Fruit fly (Drosophila melanogaster) whole organism, wandering third instar larva: ENCODE measurements around the gene Cpr64Aa.
A peak's percentile ranks its signal among the peaks of the same experiment; 100 is the strongest.

ENCODE experiments used
- Abd-B ChIP-seq: fragments of >200 bp; optimal IDR thresholded peaks from 2 replicates; lab custom pipeline; 2017; ENCODE audit warnings: missing biosample characterization, missing genetic modification characterization
- CG32264 ChIP-seq: fragments of 200-800 bp; sonication (Bioruptor generic); optimal IDR thresholded peaks from 2 replicates; lab custom pipeline; 2016; ENCODE audit warnings: missing biosample characterization, missing genetic modification characterization
- CG9705 ChIP-seq: fragments of 200-800 bp; sonication (Bioruptor generic); optimal IDR thresholded peaks from 2 replicates; lab custom pipeline; 2018; ENCODE audit warnings: missing biosample characterization, mild to moderate bottlenecking, missing genetic modification characterization
- CrebA ChIP-seq: fragments of 200-800 bp; sonication (Bioruptor generic); optimal IDR thresholded peaks from 2 replicates; lab custom pipeline; 2016; ENCODE audit warnings: missing biosample characterization, mild to moderate bottlenecking, missing genetic modification characterization, borderline replicate concordance
- Dfd ChIP-seq: fragments of >200 bp; optimal IDR thresholded peaks from 2 replicates; lab custom pipeline; 2017; ENCODE audit warnings: missing biosample characterization, missing genetic modification characterization
- Dif ChIP-seq: fragments of 200-275, 200-300 bp; sonication (Bioruptor generic); optimal IDR thresholded peaks from 2 replicates; lab custom pipeline; 2018; ENCODE audit warnings: missing biosample characterization, missing genetic modification characterization; ENCODE audit not compliant: partially characterized antibody
- GATAd ChIP-seq: sonication (Bioruptor generic); optimal IDR thresholded peaks from 2 replicates; lab custom pipeline; 2016; ENCODE audit warnings: missing biosample characterization, missing genetic modification characterization
- HLH106 ChIP-seq: fragments of 200-800 bp; optimal IDR thresholded peaks from 3 replicates; lab custom pipeline; 2019; ENCODE audit warnings: missing biosample characterization, mild to moderate bottlenecking, missing genetic modification characterization, moderate library complexity
- Hnf4 ChIP-seq: fragments of 200-800 bp; sonication (Bioruptor generic); optimal IDR thresholded peaks from 2 replicates; lab custom pipeline; 2016; ENCODE audit warnings: missing biosample characterization, mild to moderate bottlenecking, missing genetic modification characterization
- Hr78 ChIP-seq: fragments of >200 bp; optimal IDR thresholded peaks from 2 replicates; lab custom pipeline; 2017; ENCODE audit warnings: missing biosample characterization, missing genetic modification characterization
- Hr83 ChIP-seq: fragments of 200-300 bp; sonication (Bioruptor generic); optimal IDR thresholded peaks from 2 replicates; lab custom pipeline; 2016; ENCODE audit warnings: missing biosample characterization, mild to moderate bottlenecking, missing genetic modification characterization, moderate library complexity; ENCODE audit not compliant: poor library complexity, severe bottlenecking
- Jra ChIP-seq: sonication (Bioruptor generic); optimal IDR thresholded peaks from 2 replicates; lab custom pipeline; 2016; ENCODE audit warnings: missing biosample characterization, missing genetic modification characterization
- Mio ChIP-seq: sonication (Bioruptor generic); optimal IDR thresholded peaks from 2 replicates; lab custom pipeline; 2016; ENCODE audit warnings: missing biosample characterization, missing genetic modification characterization
- Myc ChIP-seq: fragments of >200 bp; optimal IDR thresholded peaks from 2 replicates; lab custom pipeline; 2017
- N ChIP-seq: fragments of >200 bp; optimal IDR thresholded peaks from 2 replicates; lab custom pipeline; 2018; ENCODE audit warnings: missing biosample characterization, missing external identifiers, missing genetic modification characterization
- OdsH ChIP-seq: fragments of 200-800 bp; sonication (Bioruptor generic); optimal IDR thresholded peaks from 2 replicates; lab custom pipeline; 2016; ENCODE audit warnings: missing biosample characterization, mild to moderate bottlenecking, missing genetic modification characterization
- Rel ChIP-seq, 2 experiments: fragments of 200-800 bp; sonication (Bioruptor generic) in 1 of 2; optimal IDR thresholded peaks; 2 replicates in 1 of 2; 3 replicates in 1 of 2; lab custom pipeline; 2016 to 2019; ENCODE audit warnings: mild to moderate bottlenecking in 2 of 2, missing biosample characterization in 2 of 2, missing genetic modification characterization in 2 of 2, moderate library complexity in 1 of 2
- Sp1 ChIP-seq: fragments of 200-800 bp; sonication (Bioruptor generic); optimal IDR thresholded peaks from 3 replicates; lab custom pipeline; 2019; ENCODE audit warnings: missing biosample characterization, mild to moderate bottlenecking, missing genetic modification characterization, moderate library complexity
- Vsx2 ChIP-seq: fragments of 200-300, 225-300 bp; sonication (Bioruptor generic); optimal IDR thresholded peaks from 2 replicates; lab custom pipeline; 2018; ENCODE audit warnings: missing biosample characterization, missing genetic modification characterization; ENCODE audit not compliant: partially characterized antibody
- br ChIP-seq: fragments of 200-800 bp; sonication (Bioruptor generic); optimal IDR thresholded peaks from 2 replicates; lab custom pipeline; 2016; ENCODE audit warnings: missing biosample characterization, missing genetic modification characterization
- brk ChIP-seq: fragments of 200-800 bp; sonication (Bioruptor generic); optimal IDR thresholded peaks from 2 replicates; lab custom pipeline; 2016; ENCODE audit warnings: missing biosample characterization, mild to moderate bottlenecking, missing genetic modification characterization
- dl ChIP-seq, 2 experiments: fragments of 175-275, 200-275 bp in 1 of 2; fragments of 200-275 bp in 1 of 2; sonication (Bioruptor generic); optimal IDR thresholded peaks; lab custom pipeline; 2018; ENCODE audit warnings: mild to moderate bottlenecking in 2 of 2, missing biosample characterization in 2 of 2, missing genetic modification characterization in 2 of 2, moderate library complexity in 2 of 2; ENCODE audit not compliant: partially characterized antibody in 2 of 2, insufficient read depth in 1 of 2
- dmrt93B ChIP-seq: fragments of 200-800 bp; sonication (Bioruptor generic); optimal IDR thresholded peaks from 2 replicates; lab custom pipeline; 2018; ENCODE audit warnings: missing biosample characterization, mild to moderate bottlenecking, missing genetic modification characterization
- dsf ChIP-seq: sonication (Bioruptor generic); optimal IDR thresholded peaks from 2 replicates; lab custom pipeline; 2016; ENCODE audit warnings: missing biosample characterization, missing genetic modification characterization, borderline replicate concordance
- ey ChIP-seq: fragments of 200-800 bp; sonication (Bioruptor generic); optimal IDR thresholded peaks from 2 replicates; lab custom pipeline; 2016; ENCODE audit warnings: missing biosample characterization, missing genetic modification characterization
- foxo ChIP-seq, 2 experiments: fragments of 200-800 bp; sonication (Bioruptor generic); optimal IDR thresholded peaks; 2 replicates in 1 of 2; 3 replicates in 1 of 2; lab custom pipeline; 2016 to 2017; ENCODE audit warnings: missing biosample characterization in 2 of 2, missing genetic modification characterization in 2 of 2
- fru ChIP-seq: fragments of 200-800 bp; sonication (Bioruptor generic); optimal IDR thresholded peaks from 3 replicates; lab custom pipeline; 2016; ENCODE audit warnings: missing biosample characterization, mild to moderate bottlenecking, missing genetic modification characterization
- h ChIP-seq: fragments of 200-800 bp; sonication (Bioruptor generic); optimal IDR thresholded peaks from 3 replicates; lab custom pipeline; 2016; ENCODE audit warnings: missing biosample characterization, mild to moderate bottlenecking, missing genetic modification characterization
- jim ChIP-seq: fragments of 175-275, 200-325 bp; sonication (Bioruptor generic); optimal IDR thresholded peaks from 2 replicates; lab custom pipeline; 2016; ENCODE audit warnings: missing biosample characterization, mild to moderate bottlenecking, missing genetic modification characterization
- lola ChIP-seq: fragments of >200 bp; optimal IDR thresholded peaks from 2 replicates; lab custom pipeline; 2017; ENCODE audit warnings: missing biosample characterization, missing genetic modification characterization
- pan ChIP-seq: fragments of >200 bp; optimal IDR thresholded peaks from 2 replicates; lab custom pipeline; 2017
- psq ChIP-seq: fragments of 200-800 bp; sonication (Bioruptor generic); optimal IDR thresholded peaks from 3 replicates; lab custom pipeline; 2017; ENCODE audit warnings: missing biosample characterization, mild to moderate bottlenecking, missing genetic modification characterization, moderate library complexity
- rgr ChIP-seq: fragments of 200-800 bp; sonication (Bioruptor generic); optimal IDR thresholded peaks from 3 replicates; lab custom pipeline; 2016; ENCODE audit warnings: missing biosample characterization, mild to moderate bottlenecking, missing genetic modification characterization
- sage ChIP-seq: fragments of 200-800 bp; sonication (Bioruptor generic); optimal IDR thresholded peaks from 2 replicates; lab custom pipeline; 2016; ENCODE audit warnings: missing biosample characterization, mild to moderate bottlenecking, missing genetic modification characterization
- sv ChIP-seq: fragments of 200-800 bp; sonication (Bioruptor generic); optimal IDR thresholded peaks from 3 replicates; lab custom pipeline; 2016; ENCODE audit warnings: missing biosample characterization, missing genetic modification characterization
- tai ChIP-seq: sonication (Bioruptor generic); optimal IDR thresholded peaks from 2 replicates; lab custom pipeline; 2016; ENCODE audit warnings: missing biosample characterization, missing genetic modification characterization
- usp ChIP-seq: fragments of >200 bp; optimal IDR thresholded peaks from 2 replicates; lab custom pipeline; 2017; ENCODE audit warnings: missing biosample characterization, missing genetic modification characterization
- woc ChIP-seq: sonication (Bioruptor generic); optimal IDR thresholded peaks from 2 replicates; lab custom pipeline; 2016; ENCODE audit warnings: missing biosample characterization, mild to moderate bottlenecking, missing genetic modification characterization

The Cpr64Aa gene

DNA sequence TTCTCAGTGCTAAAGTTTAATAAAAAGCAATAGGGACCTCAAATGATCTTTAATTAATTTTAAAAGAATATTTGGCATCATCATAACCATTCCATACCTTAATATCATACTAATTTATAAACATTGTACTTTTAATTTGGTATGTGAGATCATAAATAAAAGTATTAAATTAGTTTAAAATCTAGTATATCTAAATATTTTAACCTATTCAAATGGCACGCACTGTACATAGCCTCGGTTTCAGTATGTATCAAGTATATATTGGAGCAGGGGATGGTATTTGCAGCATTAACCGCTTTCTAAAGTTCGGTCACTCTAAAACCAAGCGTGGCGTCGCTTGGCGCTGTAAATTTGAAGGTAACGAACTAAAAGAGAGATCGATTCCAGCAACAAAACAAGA lies 33.5 kb upstream of the Cpr64Aa start, which contains the start of gene pav:
pav (plus strand) TSS at position 307 of the 400 bp plus-strand sequence.
- TF ChIP-seq pan (lab: Kevin White, UChicago) (no peak), OdsH (GFP tag; lab: Kevin White, UChicago) (peak; percentile 1), Vsx2 (no peak)

- peak; percentile 93 for TF ChIP-seq OdsH (GFP tag; lab: Kevin White, UChicago)
- TF ChIP-seq pan (lab: Kevin White, UChicago): no peak
- TF ChIP-seq CG9705 (GFP tag; lab: Kevin White, UChicago): peak; percentile 92
- no peak for TF ChIP-seq Dfd (GFP tag; lab: Kevin White, UChicago)
- TF ChIP-seq lola (GFP tag; lab: Kevin White, UChicago): no peak
- TF ChIP-seq dmrt93B: peak; percentile 92
- TF ChIP-seq psq: peak; percentile 86
- no peak for TF ChIP-seq Vsx2
- peak; percentile 17 for TF ChIP-seq Hr83 (GFP tag; lab: Kevin White, UChicago)
- TF ChIP-seq Sp1 (GFP tag; lab: Kevin White, UChicago): peak; percentile 98
- peak; percentile 93 for TF ChIP-seq ey (GFP tag; lab: Kevin White, UChicago)
- TF ChIP-seq dl (GFP tag; optimal IDR thresholded peaks at IDR 0.05; lab: Kevin White, UChicago; ENCODE audit: insufficient read depth in 1 of 2, partially characterized antibody in 2 of 2): no peak
- peak; percentile 86 for TF ChIP-seq sv (GFP tag; lab: Kevin White, UChicago)
- peak; percentile 67 for TF ChIP-seq Rel (GFP tag; optimal IDR thresholded peaks at IDR 0.05; lab: Kevin White, UChicago)
- peak; percentile 77 for TF ChIP-seq Rel (tag; optimal IDR thresholded peaks at IDR 0.05; lab: Kevin White, UChicago)
- peak; percentile 68 for TF ChIP-seq dsf
- TF ChIP-seq foxo (GFP tag; optimal IDR thresholded peaks at IDR 0.05; lab: Kevin White, UChicago): peak; percentile 64 to 92
- peak; percentile 80 for TF ChIP-seq Jra
- peak; percentile 96 for TF ChIP-seq woc (GFP tag; lab: Kevin White, UChicago)
- peak; percentile 55 for TF ChIP-seq Mio (GFP tag; lab: Kevin White, UChicago)
- no peak for TF ChIP-seq CrebA (GFP tag; lab: Kevin White, UChicago)
- no peak for TF ChIP-seq tai (GFP tag; lab: Kevin White, UChicago)
- peak; percentile 95 for TF ChIP-seq HLH106 (tag; lab: Kevin White, UChicago)
- TF ChIP-seq GATAd (GFP tag; lab: Kevin White, UChicago): peak; percentile 36
- peak; percentile 82 for TF ChIP-seq Hnf4 (GFP tag; lab: Kevin White, UChicago)
- TF ChIP-seq brk: peak; percentile 37
- TF ChIP-seq h (GFP tag; lab: Kevin White, UChicago): peak; percentile 93
- peak; percentile 30 for TF ChIP-seq Hr78 (GFP tag; lab: Kevin White, UChicago)
- peak; percentile 44 for TF ChIP-seq usp (GFP tag; lab: Kevin White, UChicago)
- peak; percentile 95 for TF ChIP-seq fru (GFP tag; lab: Kevin White, UChicago)
- TF ChIP-seq sage (GFP tag; lab: Kevin White, UChicago): peak; percentile 50
- TF ChIP-seq jim: no peak
- TF ChIP-seq N (GFP tag; lab: Kevin White, UChicago): peak; percentile 62
- no peak for TF ChIP-seq Abd-B (GFP tag; lab: Kevin White, UChicago)
- peak; percentile 94 for TF ChIP-seq br
- peak; percentile 95 for TF ChIP-seq rgr (GFP tag; lab: Kevin White, UChicago)
- peak; percentile 88 for TF ChIP-seq CG32264 (GFP tag; lab: Kevin White, UChicago)
- TF ChIP-seq Dif (GFP tag; lab: Kevin White, UChicago): no peak
- peak; percentile 64 for TF ChIP-seq Myc (lab: Kevin White, UChicago)
These were observed 30.7 kb upstream of the Cpr64Aa start, which contains the start of gene Sqor for dm6 chr3L:4239442-4240322. Sqor (plus strand) TSS chr3L:4240173.
